Worm (Caenorhabditis elegans): ENCODE data around the gene C13G3.12.

- TF ChIP-seq ztf-29 (GFP tag; IDR thresholded peaks at IDR 0.05) (no peak), ztf-23 (GFP tag; IDR thresholded peaks at IDR 0.05) (no peak), T22C8.4 (GFP tag; IDR thresholded peaks at IDR 0.05) (no peak), flt-1 (GFP tag; IDR thresholded peaks at IDR 0.05) (no peak), ref-1 (GFP tag; conservative IDR thresholded peaks at IDR 0.05) (no peak), med-1 (GFP tag; optimal IDR thresholded peaks at IDR 0.05; ENCODE audit: insufficient read depth) (no peak)
These were observed 39.2 kb upstream of the C13G3.12 start for ce11 chrV:11061887-11062286.

Measured in whole organism, midembryonic.